Worm (Caenorhabditis elegans): Measurements from ENCODE around the gene C36C9.11.
"Not testable (repeated sequence)": the region's sequence is repeated elsewhere in the genome, so short reads cannot be mapped to it uniquely, and the experiment has no call there.

ce11 chrX:1687079-1687478, at the start of gene C36C9.11:
- TF ChIP-seq dao-5, him-1, W03F9.2 (tag; optimal IDR thresholded peaks at IDR 0.05): not testable (repeated sequence)

Data from whole organism, L4/young adult.